Fruit fly (Drosophila melanogaster) whole organism, embryonic: ENCODE measurements around the gene CG8508.

ENCODE experiments used
- Awh ChIP-seq: fragments of 200-800 bp; sonication (Bioruptor generic); IDR thresholded peaks from 2 replicates; pipeline ENCODE4, ENCODE4 v1.3.6; 2022; ENCODE audit warnings: missing biosample characterization, missing genetic modification characterization
- B-H2 ChIP-seq: fragments of 200-800 bp; sonication (Bioruptor generic); optimal IDR thresholded peaks from 2 replicates; lab custom pipeline; 2018; ENCODE audit warnings: missing biosample characterization, mild to moderate bottlenecking, missing genetic modification characterization
- CG10147 ChIP-seq: fragments of 200-800 bp; sonication (Bioruptor generic); optimal IDR thresholded peaks from 2 replicates; lab custom pipeline; 2019; ENCODE audit warnings: missing biosample characterization, mild to moderate bottlenecking, missing genetic modification characterization, moderate library complexity
- CG12155 ChIP-seq: fragments of 200-800 bp; sonication (Bioruptor generic); optimal IDR thresholded peaks from 3 replicates; lab custom pipeline; 2016; ENCODE audit warnings: missing biosample characterization, missing genetic modification characterization
- CG12769 ChIP-seq: fragments of 200-800 bp; sonication (Bioruptor generic); optimal IDR thresholded peaks from 2 replicates; lab custom pipeline; 2019; ENCODE audit warnings: missing biosample characterization, mild to moderate bottlenecking, missing genetic modification characterization, moderate library complexity
- CG13894 ChIP-seq: fragments of 200-800 bp; sonication (Bioruptor generic); optimal IDR thresholded peaks from 3 replicates; lab custom pipeline; 2018; ENCODE audit warnings: missing biosample characterization, mild to moderate bottlenecking, missing genetic modification characterization, moderate library complexity
- CG18599 ChIP-seq: fragments of 200-800 bp; sonication (Bioruptor generic); optimal IDR thresholded peaks from 3 replicates; lab custom pipeline; 2017; ENCODE audit warnings: missing biosample characterization, missing genetic modification characterization, mild to moderate bottlenecking, moderate library complexity, missing genetic modification reagents
- CG2202 ChIP-seq: fragments of 200-800 bp; sonication (Bioruptor generic); optimal IDR thresholded peaks from 2 replicates; lab custom pipeline; 2018; ENCODE audit warnings: missing biosample characterization, mild to moderate bottlenecking, missing genetic modification characterization
- CG3163 ChIP-seq: fragments of 200-800 bp; sonication (Bioruptor generic); optimal IDR thresholded peaks from 3 replicates; lab custom pipeline; 2016; ENCODE audit warnings: missing biosample characterization, missing genetic modification characterization
- CG34376 ChIP-seq: fragments of 200-800 bp; sonication (Bioruptor generic); optimal IDR thresholded peaks from 2 replicates; lab custom pipeline; 2018; ENCODE audit warnings: missing biosample characterization, mild to moderate bottlenecking, missing genetic modification characterization
- CG5245 ChIP-seq: fragments of 200-800 bp; sonication (Bioruptor generic); optimal IDR thresholded peaks from 3 replicates; lab custom pipeline; 2016; ENCODE audit warnings: missing biosample characterization, missing genetic modification characterization
- CG8924 ChIP-seq: fragments of 200-800 bp; optimal IDR thresholded peaks from 3 replicates; lab custom pipeline; 2019; ENCODE audit warnings: missing biosample characterization, mild to moderate bottlenecking, missing genetic modification characterization, moderate library complexity
- CG9727 ChIP-seq: fragments of 200-800 bp; sonication (Bioruptor generic); optimal IDR thresholded peaks from 3 replicates; lab custom pipeline; 2017; ENCODE audit warnings: missing biosample characterization, mild to moderate bottlenecking, missing genetic modification characterization
- CHES-1-like ChIP-seq: fragments of 200-800 bp; sonication (Bioruptor generic); optimal IDR thresholded peaks from 2 replicates; lab custom pipeline; 2016; ENCODE audit warnings: missing biosample characterization, missing genetic modification characterization
- Dll ChIP-seq: fragments of 200-800 bp; sonication (Bioruptor generic); IDR thresholded peaks from 4 replicates; pipeline ENCODE4 v1.3.6; 2022; ENCODE audit warnings: missing biosample characterization, missing genetic modification characterization; ENCODE audit not compliant: partially characterized antibody
- Ets65A ChIP-seq: fragments of 200-800 bp; sonication (Bioruptor generic); peaks from one replicate; lab custom pipeline; 2016; ENCODE audit warnings: missing biosample characterization, missing genetic modification characterization
- HLH54F ChIP-seq: fragments of 200-800 bp; sonication (Bioruptor generic); optimal IDR thresholded peaks from 3 replicates; lab custom pipeline; 2016; ENCODE audit warnings: missing biosample characterization, missing genetic modification characterization
- Hsf ChIP-seq: fragments of 200-800 bp; sonication (Bioruptor generic); optimal IDR thresholded peaks from 3 replicates; lab custom pipeline; 2016; ENCODE audit warnings: missing biosample characterization, missing genetic modification characterization
- Jarid2 ChIP-seq: fragments of 200-800 bp; sonication (Bioruptor generic); optimal IDR thresholded peaks from 3 replicates; lab custom pipeline; 2017; ENCODE audit warnings: mild to moderate bottlenecking, missing biosample characterization, missing genetic modification reagents, missing genetic modification characterization
- Lpt ChIP-seq: fragments of >200 bp; optimal IDR thresholded peaks from 2 replicates; lab custom pipeline; 2018; ENCODE audit warnings: missing biosample characterization, missing genetic modification characterization
- Med ChIP-seq: fragments of 200-800 bp; sonication (Bioruptor generic); peaks from one replicate; lab custom pipeline; 2016; ENCODE audit warnings: missing biosample characterization, missing genetic modification characterization, mild to moderate bottlenecking, inconsistent platforms, moderate library complexity
- NFAT ChIP-seq: fragments of 200-800 bp; sonication (Bioruptor generic); IDR thresholded peaks from 2 replicates; pipeline ENCODE4 v1.3.6; 2022; ENCODE audit warnings: missing biosample characterization, missing genetic modification characterization
- Opbp ChIP-seq: fragments of 200-800 bp; sonication (Bioruptor generic); IDR thresholded peaks from 3 replicates; pipeline ENCODE4 v1.3.6; 2022; ENCODE audit warnings: missing biosample characterization, missing genetic modification characterization; ENCODE audit not compliant: partially characterized antibody
- TFAM ChIP-seq: fragments of 200-800 bp; sonication (Bioruptor generic); optimal IDR thresholded peaks from 2 replicates; lab custom pipeline; 2017; ENCODE audit warnings: missing biosample characterization, missing genetic modification characterization, inconsistent platforms
- Vsx1 ChIP-seq: fragments of 200-800 bp; sonication (Bioruptor generic); optimal IDR thresholded peaks from 2 replicates; lab custom pipeline; 2017; ENCODE audit warnings: missing biosample characterization, mild to moderate bottlenecking, missing genetic modification characterization, missing genetic modification reagents
- abd-A ChIP-seq: fragments of 200-800 bp; sonication (Bioruptor generic); optimal IDR thresholded peaks from 3 replicates; lab custom pipeline; 2019; ENCODE audit warnings: missing biosample characterization, mild to moderate bottlenecking, missing genetic modification characterization, moderate library complexity
- al ChIP-seq: fragments of 200-800 bp; sonication (Bioruptor generic); IDR thresholded peaks from 2 replicates; pipeline ENCODE4 v1.3.6; 2022; ENCODE audit warnings: missing biosample characterization, missing genetic modification characterization
- ap ChIP-seq: fragments of 200-800 bp; sonication (Bioruptor generic); IDR thresholded peaks from 2 replicates; pipeline ENCODE4 v1.3.6; 2022; ENCODE audit warnings: missing biosample characterization, missing genetic modification characterization
- ara ChIP-seq: fragments of 200-800 bp; sonication (Bioruptor generic); IDR thresholded peaks from 2 replicates; pipeline ENCODE4 v1.3.6; 2022; ENCODE audit warnings: missing biosample characterization, missing genetic modification characterization
- cad ChIP-seq: fragments of >200 bp; optimal IDR thresholded peaks from 2 replicates; lab custom pipeline; 2017; ENCODE audit warnings: missing biosample characterization, missing genetic modification characterization
- cg ChIP-seq: fragments of 200-800 bp; sonication (Bioruptor generic); optimal IDR thresholded peaks from 3 replicates; lab custom pipeline; 2019; ENCODE audit warnings: missing biosample characterization, mild to moderate bottlenecking, missing genetic modification characterization, moderate library complexity
- chif ChIP-seq, 2 experiments: fragments of 200-800 bp; sonication (Bioruptor generic); optimal IDR thresholded peaks; 3 replicates each; lab custom pipeline; 2016; ENCODE audit warnings: missing biosample characterization in 2 of 2, missing genetic modification characterization in 2 of 2
- chm ChIP-seq: fragments of 200-800 bp; sonication (Bioruptor generic); IDR thresholded peaks from 2 replicates; pipeline ENCODE4 v1.3.6; 2022; ENCODE audit warnings: missing biosample characterization, missing genetic modification characterization
- da ChIP-seq: fragments of 200-800 bp; sonication (Bioruptor generic); optimal IDR thresholded peaks from 2 replicates; lab custom pipeline; 2016; ENCODE audit warnings: missing biosample characterization, missing genetic modification characterization
- en ChIP-seq: fragments of 200-800 bp; sonication (Bioruptor generic); optimal IDR thresholded peaks from 2 replicates; lab custom pipeline; 2016; ENCODE audit warnings: missing biosample characterization, missing genetic modification characterization
- fd64A ChIP-seq: fragments of 200-800 bp; sonication (Bioruptor generic); optimal IDR thresholded peaks from 3 replicates; lab custom pipeline; 2018; ENCODE audit warnings: missing biosample characterization, mild to moderate bottlenecking, missing genetic modification characterization
- jumu ChIP-seq: fragments of 200-800 bp; sonication (Bioruptor generic); optimal IDR thresholded peaks from 3 replicates; lab custom pipeline; 2016; ENCODE audit warnings: missing biosample characterization, missing genetic modification characterization
- lab ChIP-seq: fragments of 200-800 bp; sonication (Bioruptor generic); optimal IDR thresholded peaks from 3 replicates; lab custom pipeline; 2017; ENCODE audit warnings: missing biosample characterization, missing genetic modification characterization, mild to moderate bottlenecking, moderate library complexity, missing genetic modification reagents
- onecut ChIP-seq: fragments of 200-800 bp; sonication (Bioruptor generic); IDR thresholded peaks from 2 replicates; pipeline ENCODE4 v1.3.6; 2022; ENCODE audit warnings: missing biosample characterization, missing genetic modification characterization
- run ChIP-seq: fragments of 200-800 bp; sonication (Bioruptor generic); optimal IDR thresholded peaks from 3 replicates; lab custom pipeline; 2018; ENCODE audit warnings: missing biosample characterization, mild to moderate bottlenecking, missing genetic modification characterization
- sc ChIP-seq, 3 experiments: fragments of >200 bp in 2 of 3; fragments of 200-800 bp in 1 of 3; sonication (Bioruptor generic) in 1 of 3; optimal IDR thresholded peaks; 2 replicates in 2 of 3; 3 replicates in 1 of 3; lab custom pipeline; 2017; ENCODE audit warnings: mild to moderate bottlenecking in 1 of 3, missing biosample characterization in 1 of 3, missing genetic modification characterization in 1 of 3, missing genetic modification reagents in 1 of 3
- scrt ChIP-seq: fragments of 200-800 bp; sonication (Bioruptor generic); optimal IDR thresholded peaks from 2 replicates; lab custom pipeline; 2018; ENCODE audit warnings: missing biosample characterization, mild to moderate bottlenecking, missing genetic modification characterization, moderate library complexity
- tgo ChIP-seq: fragments of 200-800 bp; sonication (Bioruptor generic); IDR thresholded peaks from 3 replicates; pipeline ENCODE4 v1.3.6; 2022; ENCODE audit warnings: missing biosample characterization, missing genetic modification characterization
- tx ChIP-seq: fragments of 200-800 bp; sonication (Bioruptor generic); optimal IDR thresholded peaks from 2 replicates; lab custom pipeline; 2016; ENCODE audit warnings: missing biosample characterization, missing genetic modification characterization
- unpg ChIP-seq: fragments of 200-800 bp; sonication (Bioruptor generic); optimal IDR thresholded peaks from 3 replicates; lab custom pipeline; 2018; ENCODE audit warnings: missing biosample characterization, mild to moderate bottlenecking, missing genetic modification characterization, moderate library complexity
- vvl ChIP-seq: fragments of 200-800 bp; sonication (Bioruptor generic); IDR thresholded peaks from 2 replicates; pipeline ENCODE4 v1.3.6; 2022; ENCODE audit warnings: missing biosample characterization, missing genetic modification characterization
- yki ChIP-seq: fragments of >200 bp; optimal IDR thresholded peaks from 3 replicates; lab custom pipeline; 2018
- zfh2 ChIP-seq: fragments of 200-800 bp; sonication (Bioruptor generic); optimal IDR thresholded peaks from 2 replicates; lab custom pipeline; 2016; ENCODE audit warnings: missing biosample characterization, missing genetic modification characterization

Gene CG8508

dm6 chr3R:13186396-13186795, at the start of gene CG8508:
CG8508 (minus strand) TSS chr3R:13186496.
- TF ChIP-seq tx (no peak), Ets65A (GFP tag; lab: Kevin White, UChicago) (peak; percentile 25)
- TF ChIP-seq, all 482 proteins: peak for 1

DNA sequence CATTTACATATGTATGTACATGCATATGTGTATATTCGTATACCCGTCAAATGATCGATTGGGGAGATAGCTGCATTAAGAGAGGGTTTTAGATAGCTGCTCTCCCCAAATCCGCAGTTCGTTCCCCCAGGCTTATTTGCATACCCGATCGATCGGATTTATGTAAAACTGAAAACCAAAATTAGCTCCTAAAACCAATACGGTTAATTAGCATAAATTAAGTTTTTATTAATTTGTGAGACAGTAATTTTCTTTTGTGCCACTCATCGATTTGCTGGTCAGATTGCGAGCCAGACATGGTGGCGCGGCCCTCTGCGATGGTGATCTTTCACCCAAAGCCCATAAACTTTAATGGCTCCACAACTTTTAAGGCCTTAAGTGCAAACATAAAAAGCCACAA, 44.9 kb upstream of the CG8508 start:
- TF ChIP-seq Awh (GFP tag; lab: Robert Waterston, UW) (peak; percentile 78; the same call in 1 of the 2 replicates), run (tag; lab: Kevin White, UChicago) (peak; percentile 40), Med (GFP tag; lab: Kevin White, UChicago) (peak; percentile 17), Vsx1 (GFP tag; lab: Kevin White, UChicago) (peak; percentile 55), vvl (GFP tag; lab: Robert Waterston, UW) (peak; percentile 78; the same call in 1 of the 2 replicates), onecut (GFP tag; lab: Robert Waterston, UW) (peak; percentile 44; the same call in 1 of the 2 replicates), ara (no peak), CG12769 (tag; lab: Kevin White, UChicago) (peak; percentile 47), CG18599 (GFP tag; lab: Kevin White, UChicago) (no peak), abd-A (tag; lab: Kevin White, UChicago) (peak; percentile 55)

dm6 chr3R:13221820-13222219, 35.5 kb upstream of the CG8508 start:
- TF ChIP-seq CG9727 (GFP tag; lab: Kevin White, UChicago) = no peak
- TF ChIP-seq al (GFP tag; lab: Robert Waterston, UW) = 0 out of 2 replicates have a peak, but pooled peaks have one; percentile 14
- TF ChIP-seq ap (GFP tag; lab: Robert Waterston, UW) = 0 out of 2 replicates have a peak, but pooled peaks have one; percentile 8
- no peak for TF ChIP-seq Dll (GFP tag; lab: Robert Waterston, UW)
- TF ChIP-seq CG13894 (tag; lab: Kevin White, UChicago) = no peak
- no peak for TF ChIP-seq lab (GFP tag; lab: Kevin White, UChicago)
- TF ChIP-seq CG12155 (GFP tag; lab: Kevin White, UChicago) = no peak
- no peak for TF ChIP-seq CHES-1-like (GFP tag; lab: Kevin White, UChicago)
- no peak for TF ChIP-seq CG8924 (tag; lab: Kevin White, UChicago)
- no peak for TF ChIP-seq chif (GFP tag; optimal IDR thresholded peaks at IDR 0.05; lab: Kevin White, UChicago)
- TF ChIP-seq CG10147 (GFP tag; lab: Kevin White, UChicago) = no peak
- TF ChIP-seq Jarid2 (GFP tag; lab: Kevin White, UChicago) = no peak
- TF ChIP-seq en (GFP tag; lab: Kevin White, UChicago) = no peak
- peak; percentile 49 for TF ChIP-seq Med (GFP tag; lab: Kevin White, UChicago)
- no peak for TF ChIP-seq cad (GFP tag; lab: Kevin White, UChicago)
- no peak for TF ChIP-seq fd64A
- TF ChIP-seq HLH54F (GFP tag; lab: Kevin White, UChicago) = no peak
- TF ChIP-seq sc (optimal IDR thresholded peaks at IDR 0.05; lab: Kevin White, UChicago) = no peak
- TF ChIP-seq sc (GFP tag; optimal IDR thresholded peaks at IDR 0.05; lab: Kevin White, UChicago) = no peak
- no peak for TF ChIP-seq yki (lab: Kevin White, UChicago)
- no peak for TF ChIP-seq da
- TF ChIP-seq Opbp (GFP tag; lab: Robert Waterston, UW) = no peak
- no peak for TF ChIP-seq B-H2 (GFP tag; lab: Kevin White, UChicago)
- TF ChIP-seq CG2202 (tag; lab: Kevin White, UChicago) = no peak
- TF ChIP-seq CG34376 (GFP tag; lab: Kevin White, UChicago) = no peak
- no peak for TF ChIP-seq chm (GFP tag; lab: Robert Waterston, UW)
- no peak for TF ChIP-seq CG3163 (GFP tag; lab: Kevin White, UChicago)
- TF ChIP-seq CG5245 = no peak
- TF ChIP-seq zfh2 (GFP tag; lab: Kevin White, UChicago) = peak; percentile 25
- TF ChIP-seq tgo = no peak
- no peak for TF ChIP-seq cg (GFP tag; lab: Kevin White, UChicago)
- no peak for TF ChIP-seq jumu (GFP tag; lab: Kevin White, UChicago)
- TF ChIP-seq scrt = no peak
- TF ChIP-seq Hsf (GFP tag; lab: Kevin White, UChicago) = no peak
- TF ChIP-seq Lpt (GFP tag; lab: Kevin White, UChicago) = no peak
- no peak for TF ChIP-seq NFAT
- no peak for TF ChIP-seq TFAM (GFP tag; lab: Kevin White, UChicago)
- TF ChIP-seq unpg (GFP tag; lab: Kevin White, UChicago) = peak; percentile 5
